Worm (Caenorhabditis elegans) whole organism, L4 larva: ENCODE measurements around the gene sulp-7.

Experiments
- Y105C5A.15 ChIP-seq: fragments of 200-800 bp; sonication (Bioruptor generic); IDR thresholded peaks from 2 replicates; pipeline ENCODE4 v1.3.6; 2022; ENCODE audit warnings: missing genetic modification characterization, missing compliant biosample characterization
- Y48G9A.11 ChIP-seq: fragments of 200-800 bp; sonication (Bioruptor generic); IDR thresholded peaks from 2 replicates; pipeline ENCODE4 v1.3.6; 2022; ENCODE audit warnings: missing genetic modification reagents, missing genetic modification characterization, missing compliant biosample characterization
- ZK546.5 ChIP-seq, 2 experiments: sonication (generic microtip); optimal IDR thresholded peaks; 2 replicates each; lab custom pipeline; 2017; ENCODE audit warnings: missing biosample characterization in 2 of 2, missing genetic modification characterization in 2 of 2
- aha-1 ChIP-seq: fragments of 150-350 bp; peaks from one replicate; lab custom pipeline; 2014; ENCODE audit warnings: missing biosample characterization, missing genetic modification characterization
- aly-2 ChIP-seq: sonication (generic microtip); optimal IDR thresholded peaks from 2 replicates; lab custom pipeline; 2018; ENCODE audit warnings: missing biosample characterization, missing genetic modification characterization
- arid-1 ChIP-seq: fragments of 200-800 bp; sonication (Bioruptor generic); conservative IDR thresholded peaks from 2 replicates; pipeline ENCODE4 v1.3.6; 2022; ENCODE audit warnings: missing genetic modification reagents, missing genetic modification characterization, missing compliant biosample characterization
- attf-4 ChIP-seq: sonication (generic microtip); optimal IDR thresholded peaks from 3 replicates; lab custom pipeline; 2017; ENCODE audit warnings: missing biosample characterization, missing genetic modification characterization
- ceh-28 ChIP-seq: fragments of 150-350 bp; optimal IDR thresholded peaks from 2 replicates; lab custom pipeline; 2014; ENCODE audit warnings: missing biosample characterization, missing genetic modification reagents, missing genetic modification characterization
- ceh-32 ChIP-seq: sonication (generic microtip); optimal IDR thresholded peaks from 2 replicates; lab custom pipeline; 2016; ENCODE audit warnings: mild to moderate bottlenecking, missing genetic modification characterization, missing compliant biosample characterization; ENCODE audit not compliant: poor library complexity
- ces-1 ChIP-seq: fragments of 150-350 bp; sonication (generic microtip); optimal IDR thresholded peaks from 4 replicates; lab custom pipeline; 2014; ENCODE audit warnings: missing biosample characterization, missing genetic modification reagents, missing genetic modification characterization
- ctbp-1 ChIP-seq: fragments of 200-800 bp; sonication (Bioruptor generic); IDR thresholded peaks from 2 replicates; pipeline ENCODE4 v1.3.6; 2022; ENCODE audit warnings: missing genetic modification reagents, missing genetic modification characterization, missing compliant biosample characterization
- daf-19 ChIP-seq: fragments of 200-800 bp; sonication (Bioruptor generic); conservative IDR thresholded peaks from 2 replicates; pipeline ENCODE4 v1.3.6; 2022; ENCODE audit warnings: missing genetic modification characterization, missing compliant biosample characterization
- daf-8 ChIP-seq: fragments of 200-800 bp; sonication (Bioruptor generic); IDR thresholded peaks from 2 replicates; pipeline ENCODE4 v1.3.6; 2022; ENCODE audit warnings: missing genetic modification characterization, missing compliant biosample characterization
- egl-27 ChIP-seq: sonication (generic microtip); optimal IDR thresholded peaks from 3 replicates; lab custom pipeline; 2017; ENCODE audit warnings: missing biosample characterization, missing genetic modification reagents, missing genetic modification characterization
- egl-43 ChIP-seq: fragments of 200-800 bp; sonication (Bioruptor generic); IDR thresholded peaks from 2 replicates; pipeline ENCODE4 v1.3.6; 2022; ENCODE audit warnings: missing genetic modification reagents, missing genetic modification characterization, missing compliant biosample characterization
- hlh-30 ChIP-seq: sonication (generic microtip); optimal IDR thresholded peaks from 2 replicates; lab custom pipeline; 2017; ENCODE audit warnings: antibody characterized with exemption, mild to moderate bottlenecking, missing genetic modification characterization, missing compliant biosample characterization; ENCODE audit not compliant: insufficient read depth
- lin-29 ChIP-seq: fragments of 200-800 bp; sonication (Bioruptor generic); IDR thresholded peaks from 2 replicates; pipeline ENCODE4 v1.3.6; 2022; ENCODE audit warnings: missing genetic modification reagents, missing genetic modification characterization, missing compliant biosample characterization
- madf-5 ChIP-seq, 2 experiments: fragments of 200-800 bp; sonication (Bioruptor generic); IDR thresholded peaks; 2 replicates each; pipeline ENCODE4 v1.3.6; 2022; ENCODE audit warnings: missing compliant biosample characterization in 2 of 2, missing genetic modification characterization in 2 of 2
- mes-2 ChIP-seq: sonication (generic microtip); optimal IDR thresholded peaks from 2 replicates; lab custom pipeline; 2016; ENCODE audit warnings: missing genotype, mild to moderate bottlenecking, missing genetic modification characterization, missing compliant biosample characterization; ENCODE audit not compliant: poor library complexity, severe bottlenecking
- nhr-11 ChIP-seq: fragments of 150-350 bp; optimal IDR thresholded peaks from 2 replicates; lab custom pipeline; 2014; ENCODE audit warnings: missing biosample characterization, missing genetic modification characterization
- nhr-28 ChIP-seq: fragments of 150-350 bp; optimal IDR thresholded peaks from 2 replicates; lab custom pipeline; 2014; ENCODE audit warnings: missing biosample characterization, missing genetic modification characterization
- nhr-41 ChIP-seq: fragments of 200-800 bp; sonication (Bioruptor generic); IDR thresholded peaks from 2 replicates; pipeline ENCODE4 v1.3.6; 2022; ENCODE audit warnings: missing genetic modification reagents, missing genetic modification characterization, missing compliant biosample characterization
- saeg-2 ChIP-seq: fragments of 200-800 bp; sonication (Bioruptor generic); IDR thresholded peaks from 2 replicates; pipeline ENCODE4 v1.3.6; 2022; ENCODE audit warnings: missing genetic modification reagents, missing genetic modification characterization, missing compliant biosample characterization
- sdz-12 ChIP-seq: fragments of 200-800 bp; sonication (Bioruptor generic); optimal IDR thresholded peaks from 2 replicates; lab custom pipeline; 2018; ENCODE audit warnings: mild to moderate bottlenecking, missing genetic modification characterization, missing compliant biosample characterization
- set-16 ChIP-seq: fragments of 200-800 bp; sonication (Bioruptor generic); IDR thresholded peaks from 2 replicates; pipeline ENCODE4 v1.3.6; 2022; ENCODE audit warnings: missing genetic modification reagents, missing genetic modification characterization, missing compliant biosample characterization
- spr-3 ChIP-seq: fragments of 200-800 bp; sonication (Bioruptor generic); optimal IDR thresholded peaks from 2 replicates; lab custom pipeline; 2018; ENCODE audit warnings: mild to moderate bottlenecking, missing genetic modification characterization, missing compliant biosample characterization
- unc-39 ChIP-seq: sonication (generic microtip); optimal IDR thresholded peaks from 2 replicates; lab custom pipeline; 2017; ENCODE audit warnings: missing biosample characterization, missing genetic modification characterization
- unc-62 ChIP-seq, 3 experiments: fragments of 150-350 bp in 1 of 3; sonication (generic microtip); optimal IDR thresholded peaks in 2 of 3; peaks in 1 of 3; 1 replicate in 1 of 3; 2 replicates in 2 of 3; lab custom pipeline; 2014 to 2017; ENCODE audit warnings: missing biosample characterization in 3 of 3, missing genetic modification characterization in 3 of 3, missing genetic modification reagents in 3 of 3, missing genotype in 1 of 3
- vab-7 ChIP-seq: fragments of 200-800 bp; sonication (Bioruptor generic); IDR thresholded peaks from 2 replicates; pipeline ENCODE4 v1.3.6; 2022; ENCODE audit warnings: missing genetic modification reagents, missing genetic modification characterization, missing compliant biosample characterization
- zfp-2 ChIP-seq: sonication (generic microtip); optimal IDR thresholded peaks from 2 replicates; lab custom pipeline; 2016; ENCODE audit warnings: mild to moderate bottlenecking, missing genetic modification characterization, missing compliant biosample characterization
- ztf-11 ChIP-seq: fragments of 150-350 bp; optimal IDR thresholded peaks from 2 replicates; lab custom pipeline; 2014; ENCODE audit warnings: missing biosample characterization, missing genetic modification characterization
- ztf-7 ChIP-seq: fragments of 150-350 bp; optimal IDR thresholded peaks from 2 replicates; lab custom pipeline; 2014; ENCODE audit warnings: missing biosample characterization, missing genetic modification characterization

Gene sulp-7

DNA sequence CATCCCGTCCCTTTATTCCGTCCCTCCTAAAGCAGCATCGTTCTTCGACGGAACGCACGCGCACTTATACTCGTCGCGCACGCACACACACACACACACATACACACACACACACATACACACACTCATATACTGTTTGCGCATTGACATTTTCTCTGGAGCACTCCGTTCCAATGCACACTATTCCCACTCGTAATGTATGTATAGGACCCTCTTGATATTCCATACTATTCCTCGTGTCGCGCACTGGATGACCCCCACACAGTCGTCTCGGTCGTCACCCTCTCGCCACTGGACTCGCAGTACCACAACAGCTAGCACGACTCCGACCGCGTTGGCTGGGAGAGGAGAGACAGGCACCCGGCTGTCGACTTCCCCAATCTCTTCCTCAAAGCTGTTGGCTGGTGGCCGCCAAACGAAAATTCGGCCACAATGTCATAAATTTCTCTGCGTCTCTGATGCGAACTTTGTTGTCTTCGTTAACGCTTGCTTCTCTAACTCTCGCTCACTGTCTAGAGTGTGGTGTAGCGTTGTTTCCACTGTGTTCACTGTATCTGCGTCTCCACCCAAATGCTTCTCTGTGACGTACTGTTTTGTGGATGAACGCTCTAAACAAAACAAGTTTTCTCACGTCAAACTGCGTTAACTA lies 49.3 kb upstream of the sulp-7 start (continued):
- TF ChIP-seq hlh-30 (tag; lab: Kevin White, UChicago) (peak; percentile 61), ztf-7 (tag; lab: Kevin White, UChicago) (peak; percentile 28), lin-29 (no peak), nhr-28 (tag; lab: Kevin White, UChicago) (peak; percentile 78), unc-62 (GFP tag; optimal IDR thresholded peaks at IDR 0.05 in 1 of 2; lab: Kevin White, UChicago) (peak in 1 of 2 experiments; percentile 100), unc-62 (tag; optimal IDR thresholded peaks at IDR 0.05; lab: Kevin White, UChicago) (peak; percentile 77), Y48G9A.11 (GFP tag; lab: Robert Waterston, UW) (no peak), saeg-2 (0 out of 2 replicates have a peak, but pooled peaks have one; percentile 55), ceh-28 (peak; percentile 48), ceh-32 (tag; lab: Kevin White, UChicago) (peak; percentile 73), arid-1 (GFP tag; lab: Robert Waterston, UW) (peak; percentile 70; the same call in 1 of the 2 replicates), spr-3 (GFP tag; lab: Kevin White, UChicago) (peak; percentile 45), nhr-11 (peak; percentile 91), daf-19 (GFP tag; lab: Robert Waterston, UW) (no peak), ZK546.5 (tag; optimal IDR thresholded peaks at IDR 0.05; lab: Kevin White, UChicago) (no peak), attf-4 (tag; lab: Kevin White, UChicago) (peak; percentile 15), daf-8 (GFP tag; lab: Robert Waterston, UW) (no peak)

DNA sequence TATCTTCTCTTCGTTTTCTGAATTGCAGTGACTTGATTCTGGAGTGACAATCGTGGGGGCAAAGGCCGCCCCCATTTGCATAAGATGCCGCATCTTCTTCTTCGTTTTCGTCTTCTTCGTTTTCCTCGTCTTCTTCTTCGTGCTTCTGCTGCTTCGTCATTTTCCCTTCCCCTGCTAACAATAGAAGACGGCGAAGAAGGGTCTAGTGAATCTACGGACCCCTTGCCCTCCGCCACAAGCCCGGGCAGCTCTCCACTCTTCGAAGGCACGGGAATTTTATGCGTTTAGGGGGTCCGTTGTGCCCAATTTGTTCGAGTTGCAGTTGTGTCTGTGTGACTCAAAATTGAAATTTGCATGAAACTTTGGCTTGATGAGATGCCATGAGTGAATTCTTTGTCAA lies 48.6 kb upstream of the sulp-7 start:
- TF ChIP-seq aly-2 (tag; lab: Kevin White, UChicago) (no peak), zfp-2 (tag; lab: Kevin White, UChicago) (no peak), mes-2 (tag; lab: Kevin White, UChicago) (no peak), set-16 (peak; percentile 49), unc-62 (GFP tag; optimal IDR thresholded peaks at IDR 0.05 in 1 of 2; lab: Kevin White, UChicago) (peak in 1 of 2 experiments; percentile 22), unc-62 (tag; optimal IDR thresholded peaks at IDR 0.05; lab: Kevin White, UChicago) (no peak), ztf-11 (tag; lab: Kevin White, UChicago) (no peak), madf-5 (GFP tag; IDR thresholded peaks at IDR 0.05; lab: Robert Waterston, UW) (no peak), ctbp-1 (0 out of 2 replicates have a peak, but pooled peaks have one; percentile 42), unc-39 (tag; lab: Kevin White, UChicago) (no peak)
- TF ChIP-seq, all 104 proteins: peak for 3

DNA sequence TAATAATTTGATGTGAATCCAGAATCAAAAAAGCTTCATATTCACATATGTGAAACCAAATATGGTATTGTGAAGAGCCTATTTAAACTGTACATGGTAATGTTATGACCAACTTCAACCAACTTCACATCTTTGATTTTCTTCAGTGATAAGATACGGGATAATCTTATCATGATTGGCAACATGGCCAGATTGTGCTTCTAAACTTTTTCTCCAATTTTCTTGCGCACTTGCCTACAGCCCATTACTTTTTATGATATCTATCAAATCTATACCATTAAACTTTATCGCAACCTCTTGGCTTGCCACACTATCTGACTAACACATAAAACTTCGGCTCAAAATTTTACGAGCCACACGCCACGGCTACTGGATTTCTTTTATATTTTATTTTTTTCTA lies 48.1 kb upstream of the sulp-7 start:
- TF ChIP-seq mes-2 (tag; lab: Kevin White, UChicago), result no peak
- no peak for TF ChIP-seq unc-62 (GFP tag; optimal IDR thresholded peaks at IDR 0.05 in 1 of 2; lab: Kevin White, UChicago)
- no peak for TF ChIP-seq unc-62 (tag; optimal IDR thresholded peaks at IDR 0.05; lab: Kevin White, UChicago)
- no peak for TF ChIP-seq vab-7 (GFP tag; lab: Robert Waterston, UW)
- no peak for TF ChIP-seq egl-43 (GFP tag; lab: Robert Waterston, UW)
- no peak for TF ChIP-seq nhr-28 (tag; lab: Kevin White, UChicago)
- no peak for TF ChIP-seq sdz-12 (GFP tag; lab: Kevin White, UChicago)
- no peak for TF ChIP-seq zfp-2 (tag; lab: Kevin White, UChicago)
- no peak for TF ChIP-seq egl-27
- no peak for TF ChIP-seq Y105C5A.15
- no peak for TF ChIP-seq lin-29
- no peak for TF ChIP-seq ces-1
- TF ChIP-seq ceh-32 (tag; lab: Kevin White, UChicago), result no peak
- TF ChIP-seq, all 104 proteins: peak for 0

DNA sequence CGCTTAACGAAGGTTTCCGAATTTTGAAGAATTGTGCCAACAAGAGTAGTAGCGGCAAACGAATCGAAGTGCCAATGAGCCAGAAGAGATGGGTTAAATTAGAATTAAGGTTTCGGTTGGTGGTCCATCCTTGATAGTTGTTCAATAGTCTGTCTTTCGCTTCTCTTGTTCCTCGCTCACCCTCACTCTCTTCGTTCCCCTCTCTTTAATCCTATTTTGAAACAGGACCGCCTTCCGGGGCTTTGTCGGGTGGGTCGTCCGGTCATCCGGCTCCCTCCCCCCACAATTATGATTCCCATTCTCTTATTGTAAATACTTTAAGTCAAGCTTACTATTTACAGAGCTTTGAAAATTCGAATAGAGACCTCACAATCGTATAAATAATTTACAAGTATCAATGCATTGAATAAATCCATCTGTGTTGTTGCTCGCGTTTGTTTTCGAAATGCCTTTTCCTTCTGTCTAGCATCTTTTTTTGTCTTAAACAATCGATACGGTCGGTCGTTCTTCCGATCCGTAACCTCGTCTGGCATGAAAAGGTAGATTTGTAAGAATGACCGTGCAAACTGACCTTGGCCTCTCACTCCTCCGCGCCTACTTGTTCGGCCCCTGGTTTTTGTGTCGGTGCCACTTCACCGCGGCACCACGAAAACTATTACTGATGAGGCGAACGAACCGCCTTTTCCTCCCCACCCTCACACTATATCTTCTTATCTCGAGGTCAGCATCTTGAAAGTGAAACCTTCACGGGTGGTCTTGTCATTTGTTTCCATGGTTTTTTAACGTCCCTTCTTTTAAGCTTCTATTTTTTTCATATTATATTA lies 47.1 kb upstream of the sulp-7 start:
- TF ChIP-seq aha-1 (tag; lab: Kevin White, UChicago) (peak; percentile 93), nhr-41 (no peak), unc-62 (GFP tag; optimal IDR thresholded peaks at IDR 0.05 in 1 of 2; lab: Kevin White, UChicago) (peak in 1 of 2 experiments; percentile 38), unc-62 (tag; optimal IDR thresholded peaks at IDR 0.05; lab: Kevin White, UChicago) (no peak)
